Worm (Caenorhabditis elegans) whole organism, mixed stage, embryonic: ENCODE data around the gene ddi-1.

Source experiments
- ceh-39 ChIP-seq: fragments of 150-350 bp; optimal IDR thresholded peaks from 2 replicates; lab custom pipeline; 2014; ENCODE audit warnings: missing biosample characterization, missing genetic modification characterization
- ces-1 ChIP-seq: fragments of 150-350 bp; optimal IDR thresholded peaks from 2 replicates; lab custom pipeline; 2014; ENCODE audit warnings: missing biosample characterization, missing genetic modification reagents, missing genetic modification characterization
- elt-3 ChIP-seq: fragments of 150-350 bp; optimal IDR thresholded peaks from 2 replicates; lab custom pipeline; 2014; ENCODE audit warnings: missing biosample characterization, missing genetic modification characterization
- hlh-1 ChIP-seq: fragments of 150-350 bp; optimal IDR thresholded peaks from 2 replicates; lab custom pipeline; 2014; ENCODE audit warnings: missing biosample characterization, missing genetic modification reagents, missing genetic modification characterization
- lsy-2 ChIP-seq: fragments of 150-350 bp; optimal IDR thresholded peaks from 2 replicates; lab custom pipeline; 2014; ENCODE audit warnings: missing biosample characterization, missing genetic modification characterization
- mep-1 ChIP-seq: fragments of 150-350 bp; optimal IDR thresholded peaks from 2 replicates; lab custom pipeline; 2017; ENCODE audit warnings: missing biosample characterization, missing genetic modification reagents, missing genetic modification characterization, inconsistent platforms
- nhr-12 ChIP-seq: fragments of 150-350 bp; optimal IDR thresholded peaks from 2 replicates; lab custom pipeline; 2014; ENCODE audit warnings: missing biosample characterization, missing genetic modification characterization
- nhr-28 ChIP-seq: fragments of 150-350 bp; optimal IDR thresholded peaks from 2 replicates; lab custom pipeline; 2014; ENCODE audit warnings: missing biosample characterization, missing genetic modification characterization
- nhr-76 ChIP-seq: sonication (generic microtip); optimal IDR thresholded peaks from 2 replicates; lab custom pipeline; 2017; ENCODE audit warnings: missing biosample characterization, missing genetic modification characterization
- pha-4 ChIP-seq: fragments of 150-350 bp; optimal IDR thresholded peaks from 2 replicates; lab custom pipeline; 2018; ENCODE audit warnings: missing biosample characterization, missing genetic modification reagents, missing genetic modification characterization
- snpc-4 ChIP-seq: fragments of 150-350 bp; optimal IDR thresholded peaks from 2 replicates; lab custom pipeline; 2014; ENCODE audit warnings: missing biosample characterization, missing genetic modification characterization

DNA sequence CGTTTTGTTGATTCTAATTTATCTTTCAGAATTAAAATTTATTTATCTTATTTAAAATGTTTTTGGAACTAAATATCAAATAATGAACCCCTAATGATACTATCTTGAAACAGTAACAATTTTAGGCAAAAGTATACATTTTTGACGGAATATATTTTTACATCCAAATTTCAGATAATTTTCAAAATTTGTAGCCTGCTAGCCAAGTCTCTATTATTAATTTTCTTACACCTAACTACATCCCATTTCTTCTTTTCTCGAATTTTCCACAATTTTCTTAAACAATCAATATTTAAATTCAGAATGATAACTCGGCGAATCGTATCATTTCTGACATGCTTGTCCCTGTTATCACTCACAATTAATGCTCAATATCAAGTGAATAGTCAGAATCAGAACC is 16.2 kb upstream of the ddi-1 start, which contains the start of gene pqn-89:
- TF ChIP-seq nhr-28 (tag; lab: Kevin White, UChicago) (no peak), ceh-39 (tag; lab: Kevin White, UChicago) (no peak), pha-4 (no peak), mep-1 (tag; lab: Kevin White, UChicago) (no peak), nhr-12 (tag; lab: Kevin White, UChicago) (no peak), snpc-4 (tag; lab: Kevin White, UChicago) (no peak), lsy-2 (no peak), ces-1 (GFP tag; lab: Kevin White, UChicago) (no peak), hlh-1 (tag; lab: Kevin White, UChicago) (no peak), elt-3 (tag; lab: Kevin White, UChicago) (no peak), nhr-76 (tag; lab: Kevin White, UChicago) (no peak)
